Worm (Caenorhabditis elegans): ENCODE results near the gene ZK669.5.

Gene ZK669.5

ce11 chrII:7955548-7955947, 8.9 kb upstream of the ZK669.5 start:
- no peak for TF ChIP-seq akir-1 (GFP tag; optimal IDR thresholded peaks at IDR 0.05)
- no peak for TF ChIP-seq F55B11.4 (tag; optimal IDR thresholded peaks at IDR 0.05; ENCODE audit: borderline replicate concordance, insufficient read depth)
- TF ChIP-seq rpc-1 (optimal IDR thresholded peaks at IDR 0.05): no peak
- no peak for TF ChIP-seq rpc-1 (tag; optimal IDR thresholded peaks at IDR 0.05)
- TF ChIP-seq nfya-2 (GFP tag; IDR thresholded peaks at IDR 0.05): no peak
- no peak for TF ChIP-seq mxl-1 (tag; optimal IDR thresholded peaks at IDR 0.05)
- TF ChIP-seq F22D6.2 (tag; optimal IDR thresholded peaks at IDR 0.05): no peak
- TF ChIP-seq nhr-120 (GFP tag; IDR thresholded peaks at IDR 0.05): no peak
- no peak for TF ChIP-seq T26A5.8 (tag; optimal IDR thresholded peaks at IDR 0.05)
- TF ChIP-seq nhr-90 (tag; optimal IDR thresholded peaks at IDR 0.05): no peak
- TF ChIP-seq F39B2.1 (GFP tag; IDR thresholded peaks at IDR 0.05): no peak
- no peak for TF ChIP-seq somi-1 (GFP tag; optimal IDR thresholded peaks at IDR 0.05)
- no peak for TF ChIP-seq dox-1 (GFP tag; IDR thresholded peaks at IDR 0.05)
- no peak for TF ChIP-seq B0261.1 (tag; optimal IDR thresholded peaks at IDR 0.05)

ce11 chrII:7948278-7948677, 1.6 kb upstream of the ZK669.5 start:
- TF ChIP-seq dpl-1 (GFP tag; optimal IDR thresholded peaks at IDR 0.05): no peak
- TF ChIP-seq sptf-2 (GFP tag; optimal IDR thresholded peaks at IDR 0.05): no peak
- TF ChIP-seq ekl-4 (GFP tag; IDR thresholded peaks at IDR 0.05): no peak
- no peak for TF ChIP-seq Y53F4B.3 (GFP tag; IDR thresholded peaks at IDR 0.05)
- TF ChIP-seq hmg-1.2 (GFP tag; IDR thresholded peaks at IDR 0.05): no peak
- no peak for TF ChIP-seq tlf-1 (GFP tag; optimal IDR thresholded peaks at IDR 0.05)
- no peak for TF ChIP-seq hrde-1 (tag; optimal IDR thresholded peaks at IDR 0.05; ENCODE audit: borderline replicate concordance)
- TF ChIP-seq bed-1 (GFP tag; IDR thresholded peaks at IDR 0.05): no peak

- TF ChIP-seq dpl-1 (GFP tag; optimal IDR thresholded peaks at IDR 0.05): peak; percentile 76
- TF ChIP-seq mcd-1 (GFP tag; IDR thresholded peaks at IDR 0.05): peak; percentile 81
- TF ChIP-seq B0336.3 (GFP tag; IDR thresholded peaks at IDR 0.05): no peak
- peak; percentile 35 to 93 (median 54) for TF ChIP-seq lin-35 (GFP tag; optimal IDR thresholded peaks at IDR 0.05)
- TF ChIP-seq xnd-1 (tag; optimal IDR thresholded peaks at IDR 0.05): peak; percentile 40
- TF ChIP-seq lin-40 (tag; optimal IDR thresholded peaks at IDR 0.05): peak; percentile 75
- peak; percentile 68 for TF ChIP-seq efl-1 (GFP tag; optimal IDR thresholded peaks at IDR 0.05)
- peak; percentile 45 for TF ChIP-seq tlf-1 (GFP tag; optimal IDR thresholded peaks at IDR 0.05)
- TF ChIP-seq Y56A3A.18 (GFP tag; IDR thresholded peaks at IDR 0.05): peak; percentile 55; the same call in 1 of the 2 replicates
- 0 out of 2 replicates have a peak, but pooled peaks have one; percentile 29 for TF ChIP-seq hmg-1.2 (GFP tag; IDR thresholded peaks at IDR 0.05)
- no peak for TF ChIP-seq snpc-4 (GFP tag; optimal IDR thresholded peaks at IDR 0.05)
- peak in 1 of 4 experiments; percentile 34 for TF ChIP-seq snpc-4 (tag; optimal IDR thresholded peaks at IDR 0.05)
- TF ChIP-seq B0019.2 (GFP tag; conservative IDR thresholded peaks at IDR 0.05): no peak
- no peak for TF ChIP-seq unc-62 (GFP tag; optimal IDR thresholded peaks at IDR 0.05)
- peak; percentile 58 for TF ChIP-seq F33H1.4 (GFP tag; IDR thresholded peaks at IDR 0.05)
- peak; percentile 49 for TF ChIP-seq him-1 (tag; optimal IDR thresholded peaks at IDR 0.05)
- TF ChIP-seq attf-3 (GFP tag; conservative IDR thresholded peaks at IDR 0.05): 0 out of 2 replicates have a peak, but pooled peaks have one; percentile 24
- TF ChIP-seq ztf-18 (tag; optimal IDR thresholded peaks at IDR 0.05): peak; percentile 95
- peak; percentile 20; the same call in 1 of the 2 replicates for TF ChIP-seq madf-8 (GFP tag; conservative IDR thresholded peaks at IDR 0.05)
- no peak for TF ChIP-seq F57C9.4 (tag; optimal IDR thresholded peaks at IDR 0.05)
- TF ChIP-seq attf-6 (GFP tag; IDR thresholded peaks at IDR 0.05): no peak
- peak; percentile 58 for TF ChIP-seq ZK185.1 (tag; optimal IDR thresholded peaks at IDR 0.05; ENCODE audit: poor library complexity, severe bottlenecking)
- TF ChIP-seq let-607 (tag; optimal IDR thresholded peaks at IDR 0.05): peak in 1 of 2 experiments; percentile 10
- peak; percentile 31; the same call in 1 of the 2 replicates for TF ChIP-seq ceh-100 (GFP tag; IDR thresholded peaks at IDR 0.05)
- peak; percentile 95 for TF ChIP-seq lin-54 (GFP tag; optimal IDR thresholded peaks at IDR 0.05)
Measured at ce11 chrII:7945168-7945567, 1.5 kb downstream of the ZK669.5 start, which contains the start of gene dbt-1. Gene dbt-1, minus strand, starts transcription at chrII:7945206.
